Worm (Caenorhabditis elegans): ENCODE data around the gene AH10.2.

DNA sequence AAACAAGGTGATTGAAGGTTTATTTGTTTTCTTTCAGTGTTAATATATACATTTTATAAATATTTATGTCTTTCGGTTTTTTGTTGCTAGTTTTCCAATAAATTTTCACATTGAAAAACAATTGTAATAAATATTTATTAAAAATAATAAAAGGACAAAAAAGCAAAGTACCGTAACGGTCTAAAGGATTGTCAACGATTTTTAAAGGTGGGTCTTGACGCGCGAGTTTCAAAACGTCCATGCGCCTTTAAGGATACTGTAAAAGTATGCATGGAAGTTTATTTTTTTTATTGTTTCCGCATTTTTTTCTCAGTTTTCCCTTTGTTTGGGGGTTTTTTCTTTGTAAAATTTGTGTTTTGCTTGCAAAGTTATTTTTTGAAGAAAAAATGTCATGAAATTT lies 36.3 kb downstream of the AH10.2 start:
- TF ChIP-seq ama-1 (optimal IDR thresholded peaks at IDR 0.05) (no peak), tbx-11 (GFP tag; IDR thresholded peaks at IDR 0.05) (no peak), B0310.2 (tag; optimal IDR thresholded peaks at IDR 0.05) (no peak), ceh-13 (GFP tag; optimal IDR thresholded peaks at IDR 0.05) (no peak), ets-7 (tag; optimal IDR thresholded peaks at IDR 0.05) (no peak)
